Worm (Caenorhabditis elegans) whole organism, L2 larva: ENCODE results near the gene irld-64.
A peak's percentile ranks its signal among the peaks of the same experiment; 100 is the strongest.

ENCODE experiments used
- C34F6.9 ChIP-seq: fragments of 150-350 bp; optimal IDR thresholded peaks from 2 replicates; lab custom pipeline; 2014; ENCODE audit warnings: missing biosample characterization, missing genetic modification characterization
- F13H6.1 ChIP-seq: sonication (generic microtip); optimal IDR thresholded peaks from 2 replicates; lab custom pipeline; 2016; ENCODE audit warnings: missing genetic modification characterization, missing compliant biosample characterization
- R02D3.7 ChIP-seq: fragments of 150-350 bp; optimal IDR thresholded peaks from 2 replicates; lab custom pipeline; 2014; ENCODE audit warnings: missing biosample characterization, missing genetic modification characterization
- ZK546.5 ChIP-seq: sonication (generic microtip); optimal IDR thresholded peaks from 2 replicates; lab custom pipeline; 2017; ENCODE audit warnings: missing biosample characterization, missing genetic modification characterization
- aly-2 ChIP-seq: fragments of 150-350 bp; optimal IDR thresholded peaks from 2 replicates; lab custom pipeline; 2014; ENCODE audit warnings: missing biosample characterization, missing genetic modification characterization
- ama-1 ChIP-seq: fragments of 150-350 bp; optimal IDR thresholded peaks from 2 replicates; lab custom pipeline; 2018; ENCODE audit warnings: inconsistent platforms
- ceh-82 ChIP-seq: fragments of 150-350 bp; optimal IDR thresholded peaks from 2 replicates; lab custom pipeline; 2014; ENCODE audit warnings: missing biosample characterization, missing genetic modification characterization
- dmd-4 ChIP-seq: sonication (generic microtip); optimal IDR thresholded peaks from 2 replicates; lab custom pipeline; 2017; ENCODE audit warnings: missing biosample characterization, missing genetic modification characterization
- elt-3 ChIP-seq: sonication (generic microtip); optimal IDR thresholded peaks from 2 replicates; lab custom pipeline; 2017; ENCODE audit warnings: missing biosample characterization, missing genetic modification characterization
- gmeb-1 ChIP-seq: fragments of 150-350 bp; optimal IDR thresholded peaks from 2 replicates; lab custom pipeline; 2014; ENCODE audit warnings: missing biosample characterization, missing genetic modification characterization
- lin-11 ChIP-seq: fragments of 150-350 bp; sonication (generic microtip); optimal IDR thresholded peaks from 2 replicates; lab custom pipeline; 2014; ENCODE audit warnings: missing biosample characterization, missing genetic modification characterization, inconsistent platforms, mixed read lengths
- lin-13 ChIP-seq: fragments of 150-350 bp; optimal IDR thresholded peaks from 2 replicates; lab custom pipeline; 2014; ENCODE audit warnings: missing biosample characterization, missing genetic modification reagents, missing genetic modification characterization
- lsy-2 ChIP-seq, 2 experiments: fragments of 150-350 bp in 1 of 2; sonication (generic microtip) in 1 of 2; optimal IDR thresholded peaks; 2 replicates each; lab custom pipeline; 2014 to 2017; ENCODE audit warnings: missing biosample characterization in 2 of 2, missing genetic modification characterization in 2 of 2
- mbf-1 ChIP-seq: sonication (generic microtip); optimal IDR thresholded peaks from 2 replicates; lab custom pipeline; 2017; ENCODE audit warnings: missing biosample characterization, missing genetic modification characterization
- mdl-1 ChIP-seq, 2 experiments: fragments of 150-350 bp in 1 of 2; sonication (generic microtip) in 1 of 2; optimal IDR thresholded peaks; 2 replicates each; lab custom pipeline; 2017; ENCODE audit warnings: missing biosample characterization in 2 of 2, missing genetic modification characterization in 2 of 2
- nhr-12 ChIP-seq: fragments of 150-350 bp; optimal IDR thresholded peaks from 2 replicates; lab custom pipeline; 2014; ENCODE audit warnings: missing biosample characterization, missing genetic modification characterization
- nhr-21 ChIP-seq: fragments of 150-350 bp; optimal IDR thresholded peaks from 2 replicates; lab custom pipeline; 2014; ENCODE audit warnings: missing biosample characterization, missing genetic modification characterization
- nhr-23 ChIP-seq: fragments of 150-350 bp; optimal IDR thresholded peaks from 2 replicates; lab custom pipeline; 2014; ENCODE audit warnings: missing biosample characterization, missing genetic modification reagents, missing genetic modification characterization
- nhr-25 ChIP-seq: fragments of 150-350 bp; sonication (generic microtip); optimal IDR thresholded peaks from 3 replicates; lab custom pipeline; 2014; ENCODE audit warnings: missing biosample characterization, missing genetic modification characterization
- nhr-6 ChIP-seq: fragments of 150-350 bp; optimal IDR thresholded peaks from 2 replicates; lab custom pipeline; 2014; ENCODE audit warnings: missing biosample characterization, missing genetic modification characterization
- nhr-77 ChIP-seq: fragments of 150-350 bp; optimal IDR thresholded peaks from 2 replicates; lab custom pipeline; 2014; ENCODE audit warnings: missing biosample characterization, missing genetic modification characterization
- peb-1 ChIP-seq: fragments of 150-350 bp; optimal IDR thresholded peaks from 2 replicates; lab custom pipeline; 2014; ENCODE audit warnings: missing biosample characterization, missing genetic modification characterization
- skn-1 ChIP-seq: sonication (generic microtip); optimal IDR thresholded peaks from 2 replicates; lab custom pipeline; 2017; ENCODE audit warnings: missing biosample characterization, missing genetic modification characterization
- sma-3 ChIP-seq: sonication (generic microtip); optimal IDR thresholded peaks from 2 replicates; lab custom pipeline; 2016; ENCODE audit warnings: missing genetic modification reagents, missing genetic modification characterization, missing compliant biosample characterization
- sma-9 ChIP-seq, 2 experiments: fragments of 150-350 bp in 1 of 2; sonication (generic microtip) in 1 of 2; optimal IDR thresholded peaks; 2 replicates each; lab custom pipeline; 2014 to 2016; ENCODE audit warnings: missing genetic modification characterization in 2 of 2, mild to moderate bottlenecking in 1 of 2, missing biosample characterization in 1 of 2, missing compliant biosample characterization in 1 of 2, missing genetic modification reagents in 1 of 2, moderate library complexity in 1 of 2
- snpc-4 ChIP-seq: fragments of 150-350 bp; optimal IDR thresholded peaks from 2 replicates; lab custom pipeline; 2014; ENCODE audit warnings: missing biosample characterization, missing genetic modification characterization
- unc-55 ChIP-seq: fragments of 150-350 bp; sonication (generic microtip); optimal IDR thresholded peaks from 3 replicates; lab custom pipeline; 2014; ENCODE audit warnings: missing biosample characterization, missing genetic modification reagents, missing genetic modification characterization
- unc-62 ChIP-seq: fragments of 150-350 bp; optimal IDR thresholded peaks from 2 replicates; lab custom pipeline; 2014; ENCODE audit warnings: missing biosample characterization, missing genetic modification reagents, missing genetic modification characterization
- ztf-11 ChIP-seq: sonication (generic microtip); optimal IDR thresholded peaks from 2 replicates; lab custom pipeline; 2017; ENCODE audit warnings: missing biosample characterization, missing genetic modification characterization
- ztf-4 ChIP-seq: fragments of 150-350 bp; optimal IDR thresholded peaks from 2 replicates; lab custom pipeline; 2014; ENCODE audit warnings: missing biosample characterization, missing genetic modification characterization

The irld-64 gene

ce11 chrII:2920234-2920633 is 10.2 kb downstream of the irld-64 start:
- TF ChIP-seq nhr-25 (tag; lab: Kevin White, UChicago), result no peak
- TF ChIP-seq ama-1 (lab: Kevin White, UChicago), result no peak
- TF ChIP-seq elt-3 (tag; lab: Kevin White, UChicago), result no peak
- no peak for TF ChIP-seq ZK546.5

ce11 chrII:2919074-2919857 is 11.1 kb downstream of the irld-64 start, which contains the start of the genes ncap-1 and Y110A2AR.1:
TSS of gene ncap-1 (minus strand) at chrII:2919314.
TSS of gene Y110A2AR.1 (plus strand) at chrII:2919710.
- TF ChIP-seq ztf-11 (tag; lab: Kevin White, UChicago), result no peak
- TF ChIP-seq C34F6.9 (tag; lab: Kevin White, UChicago), result peak; percentile 19
- peak; percentile 34 for TF ChIP-seq unc-55 (GFP tag; lab: Kevin White, UChicago)
- TF ChIP-seq gmeb-1, result peak; percentile 27
- peak in 1 of 2 experiments; percentile 25 for TF ChIP-seq lsy-2 (tag; optimal IDR thresholded peaks at IDR 0.05; lab: Kevin White, UChicago)
- TF ChIP-seq sma-3 (GFP tag; lab: Kevin White, UChicago), result no peak
- TF ChIP-seq, all 48 proteins: peak for 4

ce11 chrII:2913505-2913904 is 16.9 kb downstream of the irld-64 start, which contains the start of gene ubc-15:
TSS of gene ubc-15 (minus strand) at chrII:2913605.
- TF ChIP-seq unc-55 (GFP tag; lab: Kevin White, UChicago) (peak; percentile 5), unc-62 (no peak)
- TF ChIP-seq, all 48 proteins: peak for 1

- TF ChIP-seq lin-11 (no peak), F13H6.1 (tag; lab: Kevin White, UChicago) (no peak), sma-3 (GFP tag; lab: Kevin White, UChicago) (no peak), unc-55 (GFP tag; lab: Kevin White, UChicago) (no peak), ztf-4 (tag; lab: Kevin White, UChicago) (no peak), nhr-25 (tag; lab: Kevin White, UChicago) (no peak), nhr-6 (tag; lab: Kevin White, UChicago) (no peak)
These were observed 26.7 kb downstream of the irld-64 start for ce11 chrII:2903748-2904147.

- TF ChIP-seq sma-9 (GFP tag; optimal IDR thresholded peaks at IDR 0.05; lab: Kevin White, UChicago), result no peak
- TF ChIP-seq sma-9 (tag; optimal IDR thresholded peaks at IDR 0.05; lab: Kevin White, UChicago), result no peak
- no peak for TF ChIP-seq nhr-6 (tag; lab: Kevin White, UChicago)
- no peak for TF ChIP-seq R02D3.7 (tag; lab: Kevin White, UChicago)
- TF ChIP-seq F13H6.1 (tag; lab: Kevin White, UChicago), result no peak
- TF ChIP-seq unc-55 (GFP tag; lab: Kevin White, UChicago), result no peak
- no peak for TF ChIP-seq nhr-12 (tag; lab: Kevin White, UChicago)
- no peak for TF ChIP-seq lin-11
- TF ChIP-seq ceh-82 (tag; lab: Kevin White, UChicago), result no peak
- no peak for TF ChIP-seq nhr-77
- no peak for TF ChIP-seq snpc-4 (tag; lab: Kevin White, UChicago)
- TF ChIP-seq mbf-1 (tag; lab: Kevin White, UChicago), result no peak
- TF ChIP-seq lsy-2 (tag; optimal IDR thresholded peaks at IDR 0.05; lab: Kevin White, UChicago), result no peak
- no peak for TF ChIP-seq unc-62
- TF ChIP-seq peb-1 (tag; lab: Kevin White, UChicago), result no peak
- no peak for TF ChIP-seq lin-13 (GFP tag; lab: Kevin White, UChicago)
- no peak for TF ChIP-seq skn-1 (tag; lab: Kevin White, UChicago)
- no peak for TF ChIP-seq aly-2 (tag; lab: Kevin White, UChicago)
- no peak for TF ChIP-seq ama-1 (lab: Kevin White, UChicago)
These were observed 29.2 kb downstream of the irld-64 start for ce11 chrII:2901158-2901557.

ce11 chrII:2900248-2900647 is 30.2 kb downstream of the irld-64 start, which contains the start of gene ubc-26:
TSS of gene ubc-26 (minus strand) at chrII:2900348.
- TF ChIP-seq ZK546.5 (no peak), sma-3 (GFP tag; lab: Kevin White, UChicago) (no peak), C34F6.9 (tag; lab: Kevin White, UChicago) (no peak)

ce11 chrII:2894295-2894694 is 36.1 kb downstream of the irld-64 start, which contains the start of gene sqv-2:
TSS of gene sqv-2 (minus strand) at chrII:2894395.
- no peak for TF ChIP-seq nhr-21 (tag; lab: Kevin White, UChicago)
- TF ChIP-seq ama-1 (lab: Kevin White, UChicago), result no peak
- no peak for TF ChIP-seq dmd-4 (tag; lab: Kevin White, UChicago)
- TF ChIP-seq unc-55 (GFP tag; lab: Kevin White, UChicago), result no peak
- TF ChIP-seq nhr-23 (tag; lab: Kevin White, UChicago), result no peak
- no peak for TF ChIP-seq aly-2 (tag; lab: Kevin White, UChicago)
- no peak for TF ChIP-seq nhr-12 (tag; lab: Kevin White, UChicago)
- no peak for TF ChIP-seq mdl-1 (tag; optimal IDR thresholded peaks at IDR 0.05; lab: Kevin White, UChicago)
- TF ChIP-seq snpc-4 (tag; lab: Kevin White, UChicago), result no peak
